Fruit fly (Drosophila melanogaster) whole organism, embryonic: Measurements from ENCODE around the gene Atg2.

Source experiments
- CG10366 ChIP-seq: fragments of 200-800 bp; sonication (Bioruptor generic); IDR thresholded peaks from 2 replicates; pipeline ENCODE4 v1.3.6; 2022; ENCODE audit warnings: missing biosample characterization, missing genetic modification characterization
- CG11085 ChIP-seq: fragments of 200-800 bp; sonication (Bioruptor generic); IDR thresholded peaks from 2 replicates; pipeline ENCODE4 v1.3.6; 2022; ENCODE audit warnings: missing biosample characterization, missing genetic modification characterization
- CG11456 ChIP-seq: fragments of 200-800 bp; sonication (Bioruptor generic); IDR thresholded peaks from 3 replicates; pipeline ENCODE4 v1.3.6; 2022; ENCODE audit warnings: missing biosample characterization, missing genetic modification characterization
- CG12391 ChIP-seq: fragments of 200-800 bp; sonication (Bioruptor generic); optimal IDR thresholded peaks from 3 replicates; lab custom pipeline; 2018; ENCODE audit warnings: missing biosample characterization, mild to moderate bottlenecking, missing genetic modification characterization, moderate library complexity
- CG16863 ChIP-seq: fragments of 200-800 bp; sonication (Bioruptor generic); optimal IDR thresholded peaks from 3 replicates; lab custom pipeline; 2016; ENCODE audit warnings: missing biosample characterization, missing genetic modification characterization
- CG18262 ChIP-seq: fragments of 200-800 bp; optimal IDR thresholded peaks from 3 replicates; lab custom pipeline; 2019; ENCODE audit warnings: missing biosample characterization, mild to moderate bottlenecking, missing genetic modification characterization, moderate library complexity
- CG1832 ChIP-seq: fragments of 200-800 bp; sonication (Bioruptor generic); optimal IDR thresholded peaks from 2 replicates; lab custom pipeline; 2017; ENCODE audit warnings: missing biosample characterization, mild to moderate bottlenecking, missing genetic modification characterization, inconsistent platforms
- CG2120 ChIP-seq: fragments of 200-800 bp; sonication (Bioruptor generic); optimal IDR thresholded peaks from 3 replicates; lab custom pipeline; 2016; ENCODE audit warnings: missing biosample characterization, missing genetic modification characterization
- CG3163 ChIP-seq: fragments of 200-800 bp; sonication (Bioruptor generic); optimal IDR thresholded peaks from 3 replicates; lab custom pipeline; 2016; ENCODE audit warnings: missing biosample characterization, missing genetic modification characterization
- CG32532 ChIP-seq: fragments of 200-800 bp; sonication (Bioruptor generic); IDR thresholded peaks from 2 replicates; pipeline ENCODE4 v1.3.6; 2022; ENCODE audit warnings: missing biosample characterization, missing genetic modification characterization
- CG32772 ChIP-seq: fragments of 200-800 bp; sonication (Bioruptor generic); IDR thresholded peaks from 2 replicates; pipeline ENCODE4 v1.3.6; 2022; ENCODE audit warnings: missing biosample characterization, missing genetic modification characterization
- CG34224 ChIP-seq: fragments of 200-800 bp; sonication (Bioruptor generic); IDR thresholded peaks from 3 replicates; pipeline ENCODE4 v1.3.6; 2022; ENCODE audit warnings: missing biosample characterization, missing genetic modification characterization; ENCODE audit not compliant: partially characterized antibody
- CG4854 ChIP-seq: fragments of 200-800 bp; sonication (Bioruptor generic); optimal IDR thresholded peaks from 2 replicates; lab custom pipeline; 2016; ENCODE audit warnings: missing biosample characterization, missing genetic modification characterization, inconsistent platforms
- CG6654 ChIP-seq: fragments of 200-800 bp; sonication (Bioruptor generic); optimal IDR thresholded peaks from 2 replicates; lab custom pipeline; 2017; ENCODE audit warnings: missing biosample characterization, mild to moderate bottlenecking, missing genetic modification characterization
- CG6683 ChIP-seq: fragments of 200-800 bp; sonication (Bioruptor generic); optimal IDR thresholded peaks from 2 replicates; lab custom pipeline; 2017; ENCODE audit warnings: missing biosample characterization, mild to moderate bottlenecking, missing genetic modification characterization, missing genetic modification reagents
- CG6765 ChIP-seq: fragments of 200-800 bp; sonication (Bioruptor generic); optimal IDR thresholded peaks from 3 replicates; lab custom pipeline; 2017; ENCODE audit warnings: missing biosample characterization, mild to moderate bottlenecking, missing genetic modification characterization
- CG6854 ChIP-seq: fragments of 200-800 bp; sonication (Bioruptor generic); optimal IDR thresholded peaks from 3 replicates; lab custom pipeline; 2017; ENCODE audit warnings: missing biosample characterization, mild to moderate bottlenecking, missing genetic modification characterization
- CG7357 ChIP-seq: fragments of 200-800 bp; sonication (Bioruptor generic); IDR thresholded peaks from 3 replicates; pipeline ENCODE4 v1.3.6; 2022; ENCODE audit warnings: missing biosample characterization, missing genetic modification characterization
- CG7556 ChIP-seq: fragments of 200-800 bp; sonication (Bioruptor generic); optimal IDR thresholded peaks from 2 replicates; lab custom pipeline; 2017; ENCODE audit warnings: missing biosample characterization, mild to moderate bottlenecking, missing genetic modification characterization
- CG9215 ChIP-seq: fragments of 200-800 bp; sonication (Bioruptor generic); IDR thresholded peaks from 2 replicates; pipeline ENCODE4 v1.3.6; 2022; ENCODE audit warnings: missing biosample characterization, missing genetic modification characterization
- Dad ChIP-seq: fragments of 200-800 bp; sonication (Bioruptor generic); optimal IDR thresholded peaks from 3 replicates; lab custom pipeline; 2016; ENCODE audit warnings: missing biosample characterization, missing genetic modification characterization
- Deaf1 ChIP-seq: fragments of 200-800 bp; optimal IDR thresholded peaks from 3 replicates; lab custom pipeline; 2019; ENCODE audit warnings: missing biosample characterization, mild to moderate bottlenecking, missing genetic modification characterization, moderate library complexity
- Doc2 ChIP-seq: fragments of 200-800 bp; sonication (Bioruptor generic); IDR thresholded peaks from 2 replicates; pipeline ENCODE4 v1.3.6; 2022; ENCODE audit warnings: missing biosample characterization, missing genetic modification characterization
- Hr39 ChIP-seq: fragments of >200 bp; optimal IDR thresholded peaks from 2 replicates; lab custom pipeline; 2017
- Lim3 ChIP-seq: fragments of 200-800 bp; sonication (Bioruptor generic); IDR thresholded peaks from 2 replicates; pipeline ENCODE4 v1.3.6; 2022; ENCODE audit warnings: missing biosample characterization, missing genetic modification characterization
- MESR4 ChIP-seq: fragments of 200-800 bp; sonication (Bioruptor generic); optimal IDR thresholded peaks from 2 replicates; lab custom pipeline; 2018; ENCODE audit warnings: missing biosample characterization, mild to moderate bottlenecking, missing genetic modification characterization, moderate library complexity
- MTF-1 ChIP-seq: fragments of 200-800 bp; sonication (Bioruptor generic); optimal IDR thresholded peaks from 2 replicates; lab custom pipeline; 2018; ENCODE audit warnings: missing biosample characterization, mild to moderate bottlenecking, missing genetic modification characterization, borderline replicate concordance
- Opbp ChIP-seq: fragments of 200-800 bp; sonication (Bioruptor generic); IDR thresholded peaks from 3 replicates; pipeline ENCODE4 v1.3.6; 2022; ENCODE audit warnings: missing biosample characterization, missing genetic modification characterization; ENCODE audit not compliant: partially characterized antibody
- Pdp1 ChIP-seq, 2 experiments: fragments of 200-800 bp; sonication (Bioruptor generic); optimal IDR thresholded peaks; 3 replicates each; lab custom pipeline; 2016; ENCODE audit warnings: missing biosample characterization in 2 of 2, missing genetic modification characterization in 2 of 2, mild to moderate bottlenecking in 1 of 2, moderate library complexity in 1 of 2
- Side ChIP-seq: fragments of 200-800 bp; sonication (Bioruptor generic); optimal IDR thresholded peaks from 2 replicates; lab custom pipeline; 2016; ENCODE audit warnings: missing biosample characterization, missing genetic modification characterization
- bab2 ChIP-seq: fragments of 200-800 bp; sonication (Bioruptor generic); optimal IDR thresholded peaks from 2 replicates; lab custom pipeline; 2016; ENCODE audit warnings: missing biosample characterization, missing genetic modification characterization
- br ChIP-seq: fragments of >200 bp; optimal IDR thresholded peaks from 2 replicates; lab custom pipeline; 2017
- caup ChIP-seq: fragments of 200-800 bp; sonication (Bioruptor generic); optimal IDR thresholded peaks from 3 replicates; lab custom pipeline; 2017; ENCODE audit warnings: missing biosample characterization, mild to moderate bottlenecking, missing genetic modification characterization, moderate library complexity; ENCODE audit not compliant: severe bottlenecking
- dati ChIP-seq: fragments of 200-800 bp; sonication (Bioruptor generic); IDR thresholded peaks from 2 replicates; pipeline ENCODE4 v1.3.6; 2022; ENCODE audit warnings: missing biosample characterization, missing genetic modification characterization
- dpn ChIP-seq, 2 experiments: fragments of 200-800 bp; sonication (Bioruptor generic); optimal IDR thresholded peaks; 3 replicates each; lab custom pipeline; 2016; ENCODE audit warnings: missing biosample characterization in 2 of 2, missing genetic modification characterization in 2 of 2
- eve ChIP-seq, 2 experiments: fragments of >200 bp; optimal IDR thresholded peaks; 2 replicates each; lab custom pipeline; 2017; ENCODE audit warnings: missing biosample characterization in 2 of 2, missing genetic modification characterization in 2 of 2
- ewg ChIP-seq: fragments of 200-800 bp; sonication (Bioruptor generic); optimal IDR thresholded peaks from 3 replicates; lab custom pipeline; 2017; ENCODE audit warnings: mild to moderate bottlenecking, missing biosample characterization, missing genetic modification reagents, missing genetic modification characterization
- fd3F ChIP-seq: fragments of 200-800 bp; sonication (Bioruptor generic); optimal IDR thresholded peaks from 2 replicates; lab custom pipeline; 2018; ENCODE audit warnings: missing biosample characterization, mild to moderate bottlenecking, missing genetic modification characterization, moderate library complexity
- fd96Cb ChIP-seq: fragments of 200-800 bp; sonication (Bioruptor generic); optimal IDR thresholded peaks from 2 replicates; lab custom pipeline; 2018; ENCODE audit warnings: missing biosample characterization, mild to moderate bottlenecking, missing genetic modification characterization, moderate library complexity
- hbn ChIP-seq: fragments of 200-800 bp; sonication (Bioruptor generic); IDR thresholded peaks from 2 replicates; pipeline ENCODE4 v1.3.6; 2022; ENCODE audit warnings: missing biosample characterization, missing genetic modification characterization; ENCODE audit not compliant: partially characterized antibody
- ken ChIP-seq: fragments of 200-800 bp; sonication (Bioruptor generic); IDR thresholded peaks from 3 replicates; pipeline ENCODE4 v1.3.6; 2022; ENCODE audit warnings: missing biosample characterization, missing genetic modification characterization
- knrl ChIP-seq: fragments of 200-800 bp; sonication (Bioruptor generic); IDR thresholded peaks from 3 replicates; pipeline ENCODE4 v1.3.6; 2022; ENCODE audit warnings: missing biosample characterization, missing genetic modification characterization; ENCODE audit not compliant: partially characterized antibody
- lab ChIP-seq: fragments of 200-800 bp; sonication (Bioruptor generic); optimal IDR thresholded peaks from 3 replicates; lab custom pipeline; 2017; ENCODE audit warnings: missing biosample characterization, missing genetic modification characterization, mild to moderate bottlenecking, moderate library complexity, missing genetic modification reagents
- maf-S ChIP-seq: fragments of 200-800 bp; sonication (Bioruptor generic); optimal IDR thresholded peaks from 2 replicates; lab custom pipeline; 2016; ENCODE audit warnings: missing biosample characterization, missing genetic modification characterization
- pb ChIP-seq: fragments of 200-800 bp; sonication (Bioruptor generic); optimal IDR thresholded peaks from 3 replicates; lab custom pipeline; 2016; ENCODE audit warnings: missing biosample characterization, missing genetic modification characterization
- pfk ChIP-seq: fragments of 200-800 bp; sonication (Bioruptor generic); optimal IDR thresholded peaks from 2 replicates; lab custom pipeline; 2018; ENCODE audit warnings: missing biosample characterization, mild to moderate bottlenecking, missing genetic modification characterization, moderate library complexity
- slp2 ChIP-seq: fragments of 200-800 bp; sonication (Bioruptor generic); optimal IDR thresholded peaks from 2 replicates; lab custom pipeline; 2016; ENCODE audit warnings: missing biosample characterization, missing genetic modification characterization
- sob ChIP-seq: fragments of 200-800 bp; sonication (Bioruptor generic); IDR thresholded peaks from 2 replicates; pipeline ENCODE4 v1.3.6; 2022; ENCODE audit warnings: missing biosample characterization, missing genetic modification characterization
- stwl ChIP-seq: fragments of 200-800 bp; sonication (Bioruptor generic); optimal IDR thresholded peaks from 3 replicates; lab custom pipeline; 2018; ENCODE audit warnings: missing biosample characterization, mild to moderate bottlenecking, missing genetic modification characterization, moderate library complexity
- tgo ChIP-seq: fragments of 200-800 bp; sonication (Bioruptor generic); IDR thresholded peaks from 3 replicates; pipeline ENCODE4 v1.3.6; 2022; ENCODE audit warnings: missing biosample characterization, missing genetic modification characterization
- trh ChIP-seq: fragments of 200-800 bp; sonication (Bioruptor generic); optimal IDR thresholded peaks from 2 replicates; lab custom pipeline; 2016; ENCODE audit warnings: missing biosample characterization, missing genetic modification characterization

Atg2 gene

DNA sequence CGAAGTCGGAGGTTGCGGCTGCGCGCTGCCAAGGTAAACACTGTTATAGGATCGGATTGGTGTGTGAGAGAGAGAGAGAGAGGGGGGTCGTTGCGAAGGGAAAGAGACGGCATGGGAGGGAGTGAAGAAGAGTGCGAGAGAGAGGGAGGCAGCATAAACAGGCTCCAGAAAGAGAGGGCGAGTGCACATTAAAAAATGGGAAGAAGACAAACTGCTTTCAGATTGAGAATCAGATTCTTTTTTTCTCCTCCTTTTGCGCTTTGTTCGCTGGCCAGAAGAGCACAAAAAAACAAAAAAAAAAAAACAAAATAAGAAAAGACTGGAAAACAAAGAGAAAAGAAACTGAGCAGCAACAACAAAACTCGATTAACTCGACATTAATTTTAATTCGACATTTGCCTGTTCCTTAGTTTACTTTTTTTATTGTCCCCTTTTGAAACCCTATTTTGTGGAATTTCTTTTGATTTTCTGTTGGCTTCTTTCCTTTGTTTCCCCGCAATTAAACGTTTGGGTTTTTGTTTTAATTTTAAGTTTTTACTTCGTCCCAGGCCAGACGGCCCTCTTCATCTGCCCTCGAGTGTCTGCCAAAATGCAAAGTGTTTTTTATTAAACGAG, 34.2 kb downstream of the Atg2 start (continued):
- TF ChIP-seq bab2 (no peak), eve (GFP tag; optimal IDR thresholded peaks at IDR 0.05; lab: Kevin White, UChicago) (peak in 1 of 2 experiments; percentile 46), maf-S (GFP tag; lab: Kevin White, UChicago) (no peak), CG11085 (GFP tag; lab: Robert Waterston, UW) (no peak), CG1832 (GFP tag; lab: Kevin White, UChicago) (peak; percentile 94), fd96Cb (tag; lab: Kevin White, UChicago) (no peak), pb (no peak), CG6654 (GFP tag; lab: Kevin White, UChicago) (no peak), dati (no peak), CG3163 (no peak), CG6765 (no peak), CG7357 (GFP tag; lab: Robert Waterston, UW) (no peak), CG32772 (GFP tag; lab: Robert Waterston, UW) (peak; percentile 56), CG18262 (tag; lab: Kevin White, UChicago) (peak; percentile 1), sob (no peak), CG4854 (GFP tag; lab: Kevin White, UChicago) (no peak), ken (GFP tag; lab: Robert Waterston, UW) (no peak), CG6854 (GFP tag; lab: Kevin White, UChicago) (no peak), CG10366 (no peak), CG34224 (GFP tag; lab: Robert Waterston, UW) (no peak), hbn (GFP tag; lab: Robert Waterston, UW) (no peak), dpn (GFP tag; optimal IDR thresholded peaks at IDR 0.05; lab: Kevin White, UChicago) (no peak), CG11456 (GFP tag; lab: Robert Waterston, UW) (no peak), lab (GFP tag; lab: Kevin White, UChicago) (no peak), Deaf1 (no peak), knrl (GFP tag; lab: Robert Waterston, UW) (no peak), Lim3 (GFP tag; lab: Robert Waterston, UW) (no peak), CG7556 (GFP tag; lab: Kevin White, UChicago) (no peak), CG9215 (GFP tag; lab: Robert Waterston, UW) (no peak), Opbp (no peak), Doc2 (GFP tag; lab: Robert Waterston, UW) (no peak), CG2120 (GFP tag; lab: Kevin White, UChicago) (no peak), tgo (GFP tag; lab: Robert Waterston, UW) (no peak), fd3F (GFP tag; lab: Kevin White, UChicago) (no peak), Dad (no peak), CG6683 (GFP tag; lab: Kevin White, UChicago) (no peak), pfk (GFP tag; lab: Kevin White, UChicago) (no peak), br (no peak), CG12391 (tag; lab: Kevin White, UChicago) (peak; percentile 14), stwl (no peak), caup (no peak), CG16863 (no peak), trh (GFP tag; lab: Kevin White, UChicago) (no peak), slp2 (GFP tag; lab: Kevin White, UChicago) (no peak), Hr39 (lab: Kevin White, UChicago) (no peak), MTF-1 (GFP tag; lab: Kevin White, UChicago) (no peak), MESR4 (GFP tag; lab: Kevin White, UChicago) (no peak), ewg (peak; percentile 3), Pdp1 (GFP tag; optimal IDR thresholded peaks at IDR 0.05; lab: Kevin White, UChicago) (no peak), CG32532 (GFP tag; lab: Robert Waterston, UW) (no peak), Side (GFP tag; lab: Kevin White, UChicago) (no peak)
